Worm (Caenorhabditis elegans) whole organism, L1 larva: ENCODE results near the gene F35H8.1.

Experiments used
- efl-1 ChIP-seq, 4 experiments: fragments of 150-350 bp; optimal IDR thresholded peaks in 3 of 4; peaks in 1 of 4; 1 replicate in 1 of 4; 2 replicates in 3 of 4; lab custom pipeline; 2014; ENCODE audit warnings: missing biosample characterization in 2 of 4, missing genetic modification characterization in 2 of 4, missing genetic modification reagents in 2 of 4
- egl-27 ChIP-seq, 2 experiments: fragments of 150-350 bp in 1 of 2; sonication (generic microtip); optimal IDR thresholded peaks; 3 replicates each; lab custom pipeline; 2017 to 2018; ENCODE audit warnings: missing biosample characterization in 2 of 2, missing genetic modification characterization in 2 of 2, missing genetic modification reagents in 2 of 2
- ets-5 ChIP-seq: fragments of 200-800 bp; sonication (Bioruptor generic); IDR thresholded peaks from 2 replicates; pipeline ENCODE4 v1.3.6; 2022; ENCODE audit warnings: missing genetic modification characterization, missing compliant biosample characterization
- hlh-4 ChIP-seq: sonication (generic microtip); optimal IDR thresholded peaks from 2 replicates; lab custom pipeline; 2016; ENCODE audit warnings: mild to moderate bottlenecking, missing genetic modification characterization, missing compliant biosample characterization
- lsy-2 ChIP-seq, 2 experiments: fragments of 150-350 bp; optimal IDR thresholded peaks; 2 replicates each; lab custom pipeline; 2014; ENCODE audit warnings: missing biosample characterization in 2 of 2, missing genetic modification characterization in 2 of 2
- mdl-1 ChIP-seq, 2 experiments: fragments of 150-350 bp; optimal IDR thresholded peaks; 2 replicates each; lab custom pipeline; 2014 to 2017; ENCODE audit warnings: missing biosample characterization in 2 of 2, missing genetic modification characterization in 2 of 2, inconsistent platforms in 1 of 2
- nhr-237 ChIP-seq: fragments of 150-350 bp; optimal IDR thresholded peaks from 2 replicates; lab custom pipeline; 2014; ENCODE audit warnings: missing biosample characterization, missing genetic modification characterization
- nhr-28 ChIP-seq: fragments of 150-350 bp; optimal IDR thresholded peaks from 2 replicates; lab custom pipeline; 2014; ENCODE audit warnings: missing biosample characterization, missing genetic modification characterization
- nhr-76 ChIP-seq: sonication (generic microtip); optimal IDR thresholded peaks from 2 replicates; lab custom pipeline; 2017; ENCODE audit warnings: missing biosample characterization, missing genetic modification characterization
- nhr-90 ChIP-seq: sonication (generic microtip); optimal IDR thresholded peaks from 2 replicates; lab custom pipeline; 2016; ENCODE audit warnings: mild to moderate bottlenecking, missing genetic modification characterization, missing compliant biosample characterization; ENCODE audit not compliant: poor library complexity
- snpc-4 ChIP-seq: fragments of 150-350 bp; optimal IDR thresholded peaks from 2 replicates; lab custom pipeline; 2014; ENCODE audit warnings: missing biosample characterization, missing genetic modification characterization
- sptf-1 ChIP-seq: fragments of 150-350 bp; optimal IDR thresholded peaks from 2 replicates; lab custom pipeline; 2014; ENCODE audit warnings: missing biosample characterization, missing genetic modification characterization
- tbx-2 ChIP-seq: sonication (generic microtip); optimal IDR thresholded peaks from 2 replicates; lab custom pipeline; 2016; ENCODE audit warnings: missing genetic modification characterization, missing compliant biosample characterization
- unc-62 ChIP-seq: fragments of 150-350 bp; optimal IDR thresholded peaks from 2 replicates; lab custom pipeline; 2014; ENCODE audit warnings: missing biosample characterization, missing genetic modification reagents, missing genetic modification characterization

DNA sequence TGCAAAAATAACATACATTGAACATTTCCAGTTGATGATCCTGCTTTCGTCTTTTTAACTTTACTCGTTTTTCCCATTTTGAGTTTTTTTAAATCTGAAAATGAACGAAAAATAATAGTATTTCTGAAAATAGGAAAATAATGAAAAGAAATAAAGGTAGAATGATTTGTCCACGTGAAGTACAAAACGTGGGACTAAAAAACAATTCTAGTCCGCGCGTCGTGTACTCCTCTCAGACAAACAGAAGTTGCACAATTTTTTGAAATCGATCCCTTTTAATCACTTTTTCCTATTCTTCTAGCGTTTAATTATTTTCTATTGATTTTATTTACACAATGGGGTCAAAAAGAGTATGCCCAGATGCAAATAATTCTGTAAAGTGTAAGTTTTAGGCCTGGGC lies 38.0 kb upstream of the F35H8.1 start, which contains the start of the genes E02H1.1 and tag-124:
- TF ChIP-seq tbx-2: peak; percentile 93
- no peak for TF ChIP-seq sptf-1 (tag; lab: Kevin White, UChicago)
- no peak for TF ChIP-seq nhr-28
- TF ChIP-seq lsy-2 (tag; optimal IDR thresholded peaks at IDR 0.05; lab: Kevin White, UChicago): peak; percentile 84 to 88
- TF ChIP-seq nhr-90: peak; percentile 94
- TF ChIP-seq nhr-237 (tag; lab: Kevin White, UChicago): no peak
- no peak for TF ChIP-seq nhr-76 (tag; lab: Kevin White, UChicago)
- TF ChIP-seq ets-5: no peak
- no peak for TF ChIP-seq unc-62
- TF ChIP-seq hlh-4 (tag; lab: Kevin White, UChicago): peak; percentile 66
- TF ChIP-seq egl-27 (tag; optimal IDR thresholded peaks at IDR 0.05; lab: Kevin White, UChicago): no peak
- peak; percentile 75 to 81 for TF ChIP-seq efl-1 (optimal IDR thresholded peaks at IDR 0.05; lab: Kevin White, UChicago)
- peak; percentile 75 to 97 for TF ChIP-seq efl-1 (GFP tag; optimal IDR thresholded peaks at IDR 0.05 in 1 of 2; lab: Kevin White, UChicago)
- peak; percentile 38 for TF ChIP-seq snpc-4
- TF ChIP-seq mdl-1 (tag; optimal IDR thresholded peaks at IDR 0.05; lab: Kevin White, UChicago): peak in 1 of 2 experiments; percentile 65
